Worm (Caenorhabditis elegans) whole organism, young adult: Measurements from ENCODE around the gene K04A8.20.

Source experiments
- B0019.2 ChIP-seq: fragments of 200-800 bp; sonication (Bioruptor generic); conservative IDR thresholded peaks from 2 replicates; pipeline ENCODE4 v1.3.6; 2022; ENCODE audit warnings: missing genetic modification reagents, missing genetic modification characterization, missing compliant biosample characterization
- B0261.1 ChIP-seq: sonication (generic microtip); optimal IDR thresholded peaks from 2 replicates; lab custom pipeline; 2016; ENCODE audit warnings: mild to moderate bottlenecking, missing genetic modification characterization, moderate library complexity, missing compliant biosample characterization
- B0336.3 ChIP-seq: fragments of 200-800 bp; sonication (Bioruptor generic); IDR thresholded peaks from 2 replicates; pipeline ENCODE4 v1.3.6; 2022; ENCODE audit warnings: missing genetic modification characterization, missing compliant biosample characterization
- D2030.7 ChIP-seq: fragments of 200-800 bp; sonication (Bioruptor generic); IDR thresholded peaks from 2 replicates; pipeline ENCODE4 v1.3.6; 2022; ENCODE audit warnings: missing genetic modification reagents, missing genetic modification characterization, missing compliant biosample characterization
- F37B4.10 ChIP-seq: fragments of 200-800 bp; sonication (Bioruptor generic); IDR thresholded peaks from 2 replicates; pipeline ENCODE4 v1.3.6; 2022; ENCODE audit warnings: missing genetic modification characterization, missing compliant biosample characterization
- F57C9.4 ChIP-seq: sonication (generic microtip); optimal IDR thresholded peaks from 2 replicates; lab custom pipeline; 2017; ENCODE audit warnings: mild to moderate bottlenecking, missing genetic modification characterization, missing compliant biosample characterization
- Y67H2A.10 ChIP-seq: fragments of 200-800 bp; sonication (Bioruptor generic); conservative IDR thresholded peaks from 2 replicates; pipeline ENCODE4 v1.3.6; 2022; ENCODE audit warnings: missing genetic modification reagents, missing genetic modification characterization, missing compliant biosample characterization
- aptf-2 ChIP-seq: fragments of 200-800 bp; sonication (Bioruptor generic); conservative IDR thresholded peaks from 2 replicates; pipeline ENCODE4 v1.3.6; 2022; ENCODE audit warnings: missing genetic modification reagents, missing genetic modification characterization, missing compliant biosample characterization
- aptf-3 ChIP-seq: fragments of 200-800 bp; sonication (Bioruptor generic); IDR thresholded peaks from 2 replicates; pipeline ENCODE4 v1.3.6; 2022; ENCODE audit warnings: missing genetic modification characterization, missing compliant biosample characterization
- atf-7 ChIP-seq: sonication (generic microtip); optimal IDR thresholded peaks from 2 replicates; lab custom pipeline; 2017; ENCODE audit warnings: mild to moderate bottlenecking, missing genetic modification characterization, missing compliant biosample characterization
- attf-5 ChIP-seq: fragments of 200-800 bp; sonication (Bioruptor generic); optimal IDR thresholded peaks from 2 replicates; lab custom pipeline; 2018; ENCODE audit warnings: mild to moderate bottlenecking, missing genetic modification characterization, missing compliant biosample characterization
- ccch-3 ChIP-seq: fragments of 200-800 bp; sonication (Bioruptor generic); optimal IDR thresholded peaks from 2 replicates; lab custom pipeline; 2018; ENCODE audit warnings: mild to moderate bottlenecking, missing genetic modification characterization, missing compliant biosample characterization
- cebp-1 ChIP-seq, 2 experiments: fragments of 200-800 bp in 1 of 2; sonication (Bioruptor generic) in 1 of 2; sonication (generic microtip) in 1 of 2; IDR thresholded peaks in 1 of 2; optimal IDR thresholded peaks in 1 of 2; 2 replicates each; pipeline versions ENCODE4 v1.3.6 to Lab custom; 2017 to 2022; ENCODE audit warnings: missing compliant biosample characterization in 2 of 2, missing genetic modification characterization in 2 of 2, mild to moderate bottlenecking in 1 of 2, missing genetic modification reagents in 1 of 2, moderate library complexity in 1 of 2
- cebp-2 ChIP-seq: fragments of 200-800 bp; sonication (Bioruptor generic); IDR thresholded peaks from 2 replicates; pipeline ENCODE4 v1.3.6; 2022; ENCODE audit warnings: missing genetic modification characterization, missing compliant biosample characterization
- ceh-27 ChIP-seq: fragments of 200-800 bp; sonication (Bioruptor generic); optimal IDR thresholded peaks from 2 replicates; lab custom pipeline; 2018; ENCODE audit warnings: mild to moderate bottlenecking, missing genetic modification characterization, moderate library complexity, missing compliant biosample characterization
- ceh-40 ChIP-seq: fragments of 200-800 bp; sonication (Bioruptor generic); IDR thresholded peaks from 2 replicates; pipeline ENCODE4 v1.3.6; 2022; ENCODE audit warnings: missing genetic modification characterization, missing compliant biosample characterization
- ceh-58 ChIP-seq: fragments of 200-800 bp; sonication (Bioruptor generic); IDR thresholded peaks from 2 replicates; pipeline ENCODE4 v1.3.6; 2022; ENCODE audit warnings: missing genetic modification characterization, missing compliant biosample characterization
- chd-7 ChIP-seq: sonication (generic microtip); optimal IDR thresholded peaks from 2 replicates; lab custom pipeline; 2016; ENCODE audit warnings: mild to moderate bottlenecking, missing genetic modification characterization, moderate library complexity, missing compliant biosample characterization
- dox-1 ChIP-seq: fragments of 200-800 bp; sonication (Bioruptor generic); IDR thresholded peaks from 2 replicates; pipeline ENCODE4 v1.3.6; 2022; ENCODE audit warnings: missing genetic modification reagents, missing genetic modification characterization, missing compliant biosample characterization
- dpl-1 ChIP-seq: fragments of 150-350 bp; optimal IDR thresholded peaks from 2 replicates; lab custom pipeline; 2014; ENCODE audit warnings: missing biosample characterization, missing genetic modification reagents, missing genetic modification characterization
- efl-1 ChIP-seq: fragments of 150-350 bp; optimal IDR thresholded peaks from 2 replicates; lab custom pipeline; 2014; ENCODE audit warnings: missing biosample characterization, missing genetic modification reagents, missing genetic modification characterization
- egl-18 ChIP-seq: fragments of 200-800 bp; sonication (Bioruptor generic); IDR thresholded peaks from 2 replicates; pipeline ENCODE4 v1.3.6; 2022; ENCODE audit warnings: missing genetic modification reagents, missing genetic modification characterization, missing compliant biosample characterization
- egl-44 ChIP-seq: fragments of 200-800 bp; sonication (Bioruptor generic); IDR thresholded peaks from 2 replicates; pipeline ENCODE4 v1.3.6; 2022; ENCODE audit warnings: missing genetic modification reagents, missing genetic modification characterization, missing compliant biosample characterization
- ets-4 ChIP-seq: fragments of 200-800 bp; sonication (Bioruptor generic); optimal IDR thresholded peaks from 2 replicates; lab custom pipeline; 2018; ENCODE audit warnings: mild to moderate bottlenecking, missing genetic modification characterization, missing compliant biosample characterization
- him-1 ChIP-seq: sonication (generic microtip); optimal IDR thresholded peaks from 2 replicates; lab custom pipeline; 2016; ENCODE audit warnings: missing genotype, missing genetic modification reagents, missing genetic modification characterization, missing compliant biosample characterization
- hrde-1 ChIP-seq: sonication (generic microtip); optimal IDR thresholded peaks from 2 replicates; lab custom pipeline; 2016; ENCODE audit warnings: missing genetic modification characterization, mild to moderate bottlenecking, missing compliant biosample characterization, moderate library complexity, missing genotype, missing genetic modification reagents, borderline replicate concordance
- lag-1 ChIP-seq: fragments of 200-800 bp; sonication (Bioruptor generic); IDR thresholded peaks from 2 replicates; pipeline ENCODE4 v1.3.6; 2022; ENCODE audit warnings: missing genetic modification reagents, missing genetic modification characterization, missing compliant biosample characterization
- lin-26 ChIP-seq: fragments of 200-800 bp; sonication (Bioruptor generic); IDR thresholded peaks from 2 replicates; pipeline ENCODE4 v1.3.6; 2022; ENCODE audit warnings: missing genetic modification reagents, missing genetic modification characterization, missing compliant biosample characterization
- mcd-1 ChIP-seq: fragments of 200-800 bp; sonication (Bioruptor generic); IDR thresholded peaks from 2 replicates; pipeline ENCODE4 v1.3.6; 2022; ENCODE audit warnings: missing genetic modification reagents, missing genetic modification characterization, missing compliant biosample characterization
- mxl-1 ChIP-seq: sonication (generic microtip); optimal IDR thresholded peaks from 2 replicates; lab custom pipeline; 2016; ENCODE audit warnings: missing genetic modification characterization, missing compliant biosample characterization
- nfyb-1 ChIP-seq: fragments of 200-800 bp; sonication (Bioruptor generic); IDR thresholded peaks from 2 replicates; pipeline ENCODE4 v1.3.6; 2022; ENCODE audit warnings: missing genetic modification reagents, missing genetic modification characterization, missing compliant biosample characterization
- nhr-80 ChIP-seq: sonication (generic microtip); optimal IDR thresholded peaks from 2 replicates; lab custom pipeline; 2016; ENCODE audit warnings: missing genetic modification characterization, missing compliant biosample characterization
- nhr-90 ChIP-seq: sonication (generic microtip); optimal IDR thresholded peaks from 2 replicates; lab custom pipeline; 2016; ENCODE audit warnings: missing genotype, mild to moderate bottlenecking, missing genetic modification characterization, missing compliant biosample characterization
- repo-1 ChIP-seq: sonication (generic microtip); optimal IDR thresholded peaks from 2 replicates; lab custom pipeline; 2017; ENCODE audit warnings: mild to moderate bottlenecking, missing genetic modification characterization, missing compliant biosample characterization
- snpc-1.3 ChIP-seq: sonication (generic microtip); optimal IDR thresholded peaks from 2 replicates; lab custom pipeline; 2017; ENCODE audit warnings: missing genetic modification characterization, mild to moderate bottlenecking, missing compliant biosample characterization, antibody characterized with exemption, moderate library complexity, missing genotype, missing genetic modification reagents; ENCODE audit not compliant: insufficient read depth
- snpc-3.4 ChIP-seq: sonication (generic microtip); optimal IDR thresholded peaks from 2 replicates; lab custom pipeline; 2017; ENCODE audit warnings: missing genetic modification characterization, mild to moderate bottlenecking, missing compliant biosample characterization, antibody characterized with exemption, moderate library complexity, missing genotype, missing genetic modification reagents
- snpc-4 ChIP-seq, 5 experiments: fragments of 150-350 bp in 1 of 5; sonication (generic microtip) in 4 of 5; optimal IDR thresholded peaks; 2 replicates each; lab custom pipeline; 2014 to 2018; ENCODE audit warnings: missing genetic modification characterization in 5 of 5, missing biosample characterization in 3 of 5, antibody characterized with exemption in 2 of 5, mild to moderate bottlenecking in 2 of 5, missing compliant biosample characterization in 2 of 5, missing genotype in 2 of 5, moderate library complexity in 2 of 5, missing genetic modification reagents in 1 of 5
- somi-1 ChIP-seq: fragments of 200-800 bp; sonication (Bioruptor generic); optimal IDR thresholded peaks from 2 replicates; lab custom pipeline; 2018; ENCODE audit warnings: mild to moderate bottlenecking, missing genetic modification characterization, missing compliant biosample characterization
- zfh-2 ChIP-seq: fragments of 200-800 bp; sonication (Bioruptor generic); conservative IDR thresholded peaks from 2 replicates; pipeline ENCODE4 v1.3.6; 2022; ENCODE audit warnings: missing genetic modification reagents, missing genetic modification characterization, missing compliant biosample characterization
- zim-3 ChIP-seq: sonication (generic microtip); optimal IDR thresholded peaks from 2 replicates; lab custom pipeline; 2017; ENCODE audit warnings: mild to moderate bottlenecking, missing genetic modification characterization, moderate library complexity, missing compliant biosample characterization
- ztf-22 ChIP-seq: fragments of 200-800 bp; sonication (Bioruptor generic); optimal IDR thresholded peaks from 2 replicates; lab custom pipeline; 2018; ENCODE audit warnings: mild to moderate bottlenecking, missing genetic modification characterization, moderate library complexity, missing compliant biosample characterization
- ztf-3 ChIP-seq: fragments of 200-800 bp; sonication (Bioruptor generic); optimal IDR thresholded peaks from 2 replicates; lab custom pipeline; 2018; ENCODE audit warnings: mild to moderate bottlenecking, missing genetic modification characterization, missing compliant biosample characterization

The K04A8.20 gene

ce11 chrV:6524757-6525156 lies 24.5 kb upstream of the K04A8.20 start, which contains the start of gene acs-1:
Gene acs-1 (plus strand): TSS chrV:6524989.
- TF ChIP-seq aptf-3: no peak
- no peak for TF ChIP-seq somi-1 (GFP tag; lab: Kevin White, UChicago)
- no peak for TF ChIP-seq aptf-2
- TF ChIP-seq dox-1: peak; percentile 41
- no peak for TF ChIP-seq nhr-90 (tag; lab: Kevin White, UChicago)
- no peak for TF ChIP-seq him-1 (tag; lab: Kevin White, UChicago)
- peak; percentile 98 for TF ChIP-seq nhr-80 (tag; lab: Kevin White, UChicago)
- TF ChIP-seq ztf-3 (GFP tag; lab: Kevin White, UChicago): no peak
- no peak for TF ChIP-seq snpc-3.4 (tag; lab: Kevin White, UChicago)
- TF ChIP-seq snpc-4 (GFP tag; optimal IDR thresholded peaks at IDR 0.05; lab: Kevin White, UChicago): no peak
- TF ChIP-seq snpc-4 (tag; optimal IDR thresholded peaks at IDR 0.05; lab: Kevin White, UChicago): no peak
- no peak for TF ChIP-seq ceh-27 (GFP tag; lab: Kevin White, UChicago)
- TF ChIP-seq D2030.7 (GFP tag; lab: Robert Waterston, UW): no peak
- TF ChIP-seq ztf-22: peak; percentile 42
- no peak for TF ChIP-seq ceh-40 (GFP tag; lab: Robert Waterston, UW)
- 0 out of 2 replicates have a peak, but pooled peaks have one; percentile 33 for TF ChIP-seq B0336.3
- TF ChIP-seq egl-18 (GFP tag; lab: Robert Waterston, UW): no peak
- peak; percentile 89 for TF ChIP-seq ets-4
- no peak for TF ChIP-seq ceh-58 (GFP tag; lab: Robert Waterston, UW)
- TF ChIP-seq F57C9.4: no peak

ce11 chrV:6533030-6533429 lies 16.2 kb upstream of the K04A8.20 start, which contains the start of gene hpo-26:
Gene hpo-26 (minus strand): TSS chrV:6533060.
- TF ChIP-seq snpc-1.3 (tag; lab: Kevin White, UChicago) (no peak), lin-26 (GFP tag; lab: Robert Waterston, UW) (no peak), chd-7 (tag; lab: Kevin White, UChicago) (no peak)

ce11 chrV:6538323-6538722 lies 10.9 kb upstream of the K04A8.20 start:
- TF ChIP-seq B0019.2 (GFP tag; lab: Robert Waterston, UW): no peak
- no peak for TF ChIP-seq cebp-1 (GFP tag; IDR thresholded peaks at IDR 0.05; lab: Robert Waterston, UW)
- TF ChIP-seq cebp-1 (tag; optimal IDR thresholded peaks at IDR 0.05; lab: Kevin White, UChicago): peak; percentile 24
- 0 out of 2 replicates have a peak, but pooled peaks have one; percentile 42 for TF ChIP-seq nfyb-1 (GFP tag; lab: Robert Waterston, UW)
- TF ChIP-seq efl-1 (GFP tag; lab: Kevin White, UChicago): no peak
- TF ChIP-seq egl-44: 0 out of 2 replicates have a peak, but pooled peaks have one; percentile 28
- 0 out of 2 replicates have a peak, but pooled peaks have one; percentile 42 for TF ChIP-seq ceh-40 (GFP tag; lab: Robert Waterston, UW)

- TF ChIP-seq aptf-3 (no peak), B0261.1 (tag; lab: Kevin White, UChicago) (no peak), ccch-3 (no peak), Y67H2A.10 (no peak), atf-7 (tag; lab: Kevin White, UChicago) (peak; percentile 0), snpc-4 (GFP tag; optimal IDR thresholded peaks at IDR 0.05; lab: Kevin White, UChicago) (no peak), snpc-4 (tag; optimal IDR thresholded peaks at IDR 0.05; lab: Kevin White, UChicago) (no peak), F37B4.10 (GFP tag; lab: Robert Waterston, UW) (no peak), cebp-2 (GFP tag; lab: Robert Waterston, UW) (no peak), zim-3 (tag; lab: Kevin White, UChicago) (no peak), him-1 (tag; lab: Kevin White, UChicago) (no peak), hrde-1 (tag; lab: Kevin White, UChicago) (no peak), ceh-27 (GFP tag; lab: Kevin White, UChicago) (peak; percentile 14), dpl-1 (no peak), attf-5 (GFP tag; lab: Kevin White, UChicago) (no peak), ceh-58 (GFP tag; lab: Robert Waterston, UW) (no peak), repo-1 (tag; lab: Kevin White, UChicago) (no peak), zfh-2 (GFP tag; lab: Robert Waterston, UW) (peak; percentile 85), ceh-40 (GFP tag; lab: Robert Waterston, UW) (no peak), mxl-1 (no peak), lag-1 (GFP tag; lab: Robert Waterston, UW) (no peak), B0336.3 (no peak), mcd-1 (GFP tag; lab: Robert Waterston, UW) (0 out of 2 replicates have a peak, but pooled peaks have one; percentile 31), ztf-3 (GFP tag; lab: Kevin White, UChicago) (no peak)
Observed at ce11 chrV:6541875-6542274, 7.4 kb upstream of the K04A8.20 start.
